Fruit fly (Drosophila melanogaster): ENCODE results near the gene CG42832.

Gene CG42832

dm6 chr3L:11560885-11561284 is 49.0 kb upstream of the CG42832 start:
- TF ChIP-seq CG17328 (GFP tag; IDR thresholded peaks at IDR 0.05): no peak
- peak; percentile 27 for TF ChIP-seq nom (GFP tag; optimal IDR thresholded peaks at IDR 0.05)
- no peak for TF ChIP-seq lov (optimal IDR thresholded peaks at IDR 0.05)
- 0 out of 3 replicates have a peak, but pooled peaks have one; percentile 18 for TF ChIP-seq lov (GFP tag; IDR thresholded peaks at IDR 0.05)
- no peak for TF ChIP-seq CG4617 (GFP tag; optimal IDR thresholded peaks at IDR 0.05; ENCODE audit: borderline replicate concordance)
- TF ChIP-seq tll (GFP tag; optimal IDR thresholded peaks at IDR 0.05): peak in 1 of 2 experiments; percentile 6
- TF ChIP-seq cg (GFP tag; optimal IDR thresholded peaks at IDR 0.05): peak; percentile 40
- no peak for TF ChIP-seq CG10321 (GFP tag; IDR thresholded peaks at IDR 0.05)
- TF ChIP-seq tin (GFP tag; optimal IDR thresholded peaks at IDR 0.05): no peak
- peak; percentile 57 for TF ChIP-seq CG17385 (GFP tag; optimal IDR thresholded peaks at IDR 0.05)
- no peak for TF ChIP-seq h (optimal IDR thresholded peaks at IDR 0.05)

dm6 chr3L:11561946-11562760 is 47.8 kb upstream of the CG42832 start, which contains the start of the genes CG7394 and Mob2:
Gene CG7394 (plus strand): TSS chr3L:11561996.
Gene Mob2 (minus strand): TSS chr3L:11562233.
- TF ChIP-seq sna (GFP tag; IDR thresholded peaks at IDR 0.05; ENCODE audit: partially characterized antibody) (peak; percentile 86), CG16813 (GFP tag; IDR thresholded peaks at IDR 0.05; ENCODE audit: partially characterized antibody) (peak; percentile 89), Nf-YB (GFP tag; optimal IDR thresholded peaks at IDR 0.05) (peak; percentile 73), CG12155 (GFP tag; optimal IDR thresholded peaks at IDR 0.05) (peak; percentile 91), Dad (GFP tag; optimal IDR thresholded peaks at IDR 0.05) (peak; percentile 73), vfl (GFP tag; optimal IDR thresholded peaks at IDR 0.05) (peak; percentile 55), Trl (optimal IDR thresholded peaks at IDR 0.05) (peak in 1 of 2 experiments; percentile 55), Trl (GFP tag; optimal IDR thresholded peaks at IDR 0.05) (peak; percentile 82), repo (GFP tag; optimal IDR thresholded peaks at IDR 0.05) (peak; percentile 80), Sry-δ (GFP tag; optimal IDR thresholded peaks at IDR 0.05) (peak; percentile 84), Atf6 (GFP tag; IDR thresholded peaks at IDR 0.05) (peak; percentile 94), hbn (GFP tag; IDR thresholded peaks at IDR 0.05; ENCODE audit: partially characterized antibody) (peak; percentile 81; the same call in 1 of the 2 replicates), nerfin-2 (GFP tag; IDR thresholded peaks at IDR 0.05; ENCODE audit: partially characterized antibody) (peak; percentile 90), CG13894 (tag; optimal IDR thresholded peaks at IDR 0.05) (peak; percentile 70), pum (GFP tag; optimal IDR thresholded peaks at IDR 0.05) (peak; percentile 70), C15 (GFP tag; IDR thresholded peaks at IDR 0.05) (peak; percentile 27; the same call in 1 of the 3 replicates), CG9437 (GFP tag; optimal IDR thresholded peaks at IDR 0.05) (peak; percentile 70), wdn (GFP tag; IDR thresholded peaks at IDR 0.05) (peak; percentile 93), en (GFP tag; optimal IDR thresholded peaks at IDR 0.05) (no peak), btn (GFP tag; optimal IDR thresholded peaks at IDR 0.05) (peak; percentile 67), kay (GFP tag; optimal IDR thresholded peaks at IDR 0.05) (peak; percentile 84), CG9876 (GFP tag; optimal IDR thresholded peaks at IDR 0.05) (peak; percentile 58), CG6683 (GFP tag; optimal IDR thresholded peaks at IDR 0.05) (peak; percentile 63), fd3F (GFP tag; optimal IDR thresholded peaks at IDR 0.05) (peak; percentile 90), Neu2 (GFP tag; optimal IDR thresholded peaks at IDR 0.05; ENCODE audit: borderline replicate concordance) (peak; percentile 60), CG6765 (GFP tag; optimal IDR thresholded peaks at IDR 0.05) (peak; percentile 83), CG16863 (GFP tag; optimal IDR thresholded peaks at IDR 0.05) (peak; percentile 73), rib (GFP tag; IDR thresholded peaks at IDR 0.05) (peak; percentile 87), D (optimal IDR thresholded peaks at IDR 0.05) (peak; percentile 63), D (GFP tag; optimal IDR thresholded peaks at IDR 0.05) (peak; percentile 70), ci (GFP tag; IDR thresholded peaks at IDR 0.05) (peak; percentile 88), peb (GFP tag; IDR thresholded peaks at IDR 0.05) (peak; percentile 72), trh (GFP tag; optimal IDR thresholded peaks at IDR 0.05) (peak; percentile 77), CG17361 (GFP tag; IDR thresholded peaks at IDR 0.05) (peak; percentile 82), CG7357 (GFP tag; IDR thresholded peaks at IDR 0.05) (peak; percentile 80), Gug (GFP tag; IDR thresholded peaks at IDR 0.05) (peak; percentile 87; the same call in 3 of the 4 replicates), CG14014 (GFP tag; IDR thresholded peaks at IDR 0.05) (peak; percentile 92), jing (GFP tag; optimal IDR thresholded peaks at IDR 0.05) (peak; percentile 75)

Data from whole organism, embryonic.